Worm (Caenorhabditis elegans): Measurements from ENCODE around the gene C34C12.7.

The C34C12.7 gene

ce11 chrIII:3435152-3435551 lies 53.0 kb downstream of the C34C12.7 start:
- TF ChIP-seq him-1 (tag; optimal IDR thresholded peaks at IDR 0.05) (no peak), dao-5 (tag; optimal IDR thresholded peaks at IDR 0.05) (no peak), W03F9.2 (tag; optimal IDR thresholded peaks at IDR 0.05) (no peak)

Measured in whole organism, L4/young adult.